Worm (Caenorhabditis elegans) whole organism, L4/young adult: Measurements from ENCODE around the gene mob-1.

Experiments used
- W03F9.2 ChIP-seq: fragments of 150-350 bp; optimal IDR thresholded peaks from 2 replicates; lab custom pipeline; 2014; ENCODE audit warnings: missing biosample characterization, missing genetic modification characterization
- dao-5 ChIP-seq: sonication (generic microtip); optimal IDR thresholded peaks from 2 replicates; lab custom pipeline; 2016; ENCODE audit warnings: missing genotype, missing genetic modification characterization, moderate library complexity, missing compliant biosample characterization
- him-1 ChIP-seq: sonication (generic microtip); optimal IDR thresholded peaks from 2 replicates; lab custom pipeline; 2016; ENCODE audit warnings: missing genotype, missing genetic modification reagents, missing genetic modification characterization, missing compliant biosample characterization

DNA sequence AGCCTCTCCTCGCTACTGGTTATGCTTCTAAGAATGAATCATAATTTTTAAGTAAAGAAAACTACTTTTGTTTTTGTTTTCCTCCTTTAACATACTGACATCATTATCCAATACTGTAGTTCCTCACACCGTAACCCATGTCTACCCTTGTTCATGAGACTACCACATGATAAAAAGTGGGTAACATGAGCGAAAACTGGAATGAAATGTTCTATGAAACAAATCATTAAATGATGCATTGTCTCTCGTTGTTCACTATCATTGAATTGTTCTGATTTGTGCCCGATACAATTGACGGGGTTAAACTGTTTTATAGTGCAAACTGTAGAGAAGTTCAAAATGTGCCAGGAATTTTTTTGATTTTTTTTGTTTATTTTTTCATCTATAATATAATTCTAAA lies 37.4 kb downstream of the mob-1 start:
- TF ChIP-seq W03F9.2 (tag; lab: Kevin White, UChicago) = no peak
- TF ChIP-seq him-1 (tag; lab: Kevin White, UChicago) = no peak
- no peak for TF ChIP-seq dao-5 (tag; lab: Kevin White, UChicago)
